Worm (Caenorhabditis elegans) whole organism, dauer: ENCODE results near the gene acd-4.

ENCODE experiments used
- unc-62 ChIP-seq: sonication (generic microtip); optimal IDR thresholded peaks from 2 replicates; lab custom pipeline; 2017; ENCODE audit warnings: missing biosample characterization, missing genetic modification reagents, missing genetic modification characterization

The acd-4 gene

DNA sequence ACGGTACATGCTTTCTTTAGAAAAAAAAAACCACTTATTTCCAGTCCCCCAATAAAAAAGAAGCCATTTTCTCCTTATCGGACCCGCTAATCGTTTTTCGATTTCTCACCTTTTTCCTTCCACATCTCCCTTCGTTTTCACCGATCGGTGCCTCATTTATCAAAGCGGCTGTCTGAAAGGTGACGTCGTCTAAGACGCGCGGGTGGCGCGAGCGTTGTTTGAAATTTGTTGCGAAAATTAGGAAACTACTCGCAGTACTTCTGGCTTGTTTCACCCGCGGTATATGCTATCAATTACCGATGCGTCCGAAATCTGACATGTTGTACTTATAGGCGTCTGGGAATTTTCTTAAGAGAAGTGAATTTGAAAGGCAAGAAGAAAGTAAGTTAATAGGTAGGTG is 14.2 kb downstream of the acd-4 start:
- no peak for TF ChIP-seq unc-62 (GFP tag; lab: Kevin White, UChicago)

DNA sequence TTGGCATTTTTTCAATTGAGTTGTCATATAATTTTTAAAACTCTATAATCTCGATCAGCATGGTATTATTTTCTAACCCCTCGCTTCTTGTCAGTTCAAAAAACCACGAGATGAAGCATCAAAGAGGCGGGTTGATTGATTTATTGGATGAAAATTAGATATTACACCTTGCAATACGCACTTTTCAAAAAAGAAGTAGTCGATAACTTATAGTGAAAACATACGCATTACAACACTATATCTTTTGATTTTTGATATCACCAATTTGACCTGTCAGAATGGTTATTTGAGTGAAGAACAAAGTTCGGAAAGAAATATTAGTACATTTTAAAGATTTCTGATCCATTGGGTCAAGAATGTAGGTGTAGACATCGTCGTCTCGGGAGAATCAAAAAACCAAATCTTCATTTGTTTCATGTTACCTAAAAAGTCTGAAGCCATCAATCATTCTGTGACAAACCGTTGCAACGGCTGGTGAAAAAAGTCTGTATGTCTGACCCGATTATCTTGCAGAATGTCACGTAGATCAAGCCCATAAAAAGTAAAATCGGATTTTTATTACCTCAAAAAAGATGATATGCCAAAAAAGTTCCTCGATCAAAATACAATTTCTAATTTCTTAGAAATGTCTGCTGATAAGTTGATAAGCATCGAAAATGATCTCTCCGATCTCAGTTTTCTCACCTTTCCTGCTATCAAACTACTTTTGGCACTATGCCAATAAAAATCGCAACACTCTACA is 15.2 kb downstream of the acd-4 start:
- no peak for TF ChIP-seq unc-62 (GFP tag; lab: Kevin White, UChicago)

ce11 chrV:8654460-8655419 is 16.7 kb downstream of the acd-4 start:
- no peak for TF ChIP-seq unc-62 (GFP tag; lab: Kevin White, UChicago)

DNA sequence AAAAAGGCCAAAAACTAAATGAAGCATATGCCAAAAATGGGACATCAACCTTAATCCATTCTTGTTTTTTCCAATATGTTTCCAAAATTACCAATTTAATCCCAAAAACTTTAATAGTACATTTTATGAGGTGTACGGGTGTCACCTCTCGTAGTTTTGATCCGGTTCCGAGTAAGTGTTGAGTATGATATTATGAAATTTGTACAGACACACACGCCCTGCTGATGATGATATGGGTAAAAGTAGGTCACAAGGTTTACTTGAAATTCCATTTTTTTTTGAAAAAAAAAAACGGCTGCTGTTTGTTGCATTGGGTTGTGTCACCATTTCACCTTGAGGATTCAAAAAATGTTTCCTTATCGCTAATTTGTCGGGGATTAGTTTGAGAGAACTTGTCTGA is 19.9 kb downstream of the acd-4 start:
- TF ChIP-seq unc-62 (GFP tag; lab: Kevin White, UChicago) = no peak

DNA sequence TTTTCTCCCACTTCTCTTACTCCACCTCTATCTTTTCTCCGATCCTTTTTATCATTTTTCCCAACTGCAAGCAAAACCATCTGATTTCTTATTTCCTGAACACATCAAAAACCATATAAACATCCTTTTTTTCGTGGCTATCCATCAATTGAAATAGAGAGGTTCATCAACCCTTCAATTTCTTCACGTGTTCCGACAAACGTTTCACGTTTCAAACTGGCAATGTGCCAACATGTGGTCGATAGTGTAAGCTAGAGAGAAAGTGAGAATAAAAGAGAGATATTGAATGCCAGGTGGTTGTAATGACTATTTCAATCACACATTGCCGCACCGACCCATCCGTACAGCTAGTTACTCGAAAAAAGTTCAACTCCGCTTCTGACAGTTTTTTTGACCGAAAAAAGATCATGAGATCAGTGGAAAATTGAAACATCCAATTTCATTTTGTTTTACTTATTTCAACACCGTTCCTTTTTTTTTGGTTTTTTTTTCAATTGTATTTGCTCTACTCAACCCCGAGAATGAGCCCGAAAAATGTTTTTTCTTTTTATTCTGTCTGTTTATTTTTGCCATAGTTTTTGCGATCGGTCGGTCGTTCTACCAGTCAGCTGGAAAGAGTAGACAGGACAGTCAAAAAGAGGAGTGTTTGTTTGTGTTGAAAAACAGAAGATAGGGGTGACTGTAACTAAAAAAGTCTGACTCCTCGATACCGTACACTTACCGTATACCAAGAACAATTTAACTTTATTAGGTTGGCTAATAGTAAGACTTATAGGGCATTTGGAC is 20.7 kb downstream of the acd-4 start:
- TF ChIP-seq unc-62 (GFP tag; lab: Kevin White, UChicago) = no peak

DNA sequence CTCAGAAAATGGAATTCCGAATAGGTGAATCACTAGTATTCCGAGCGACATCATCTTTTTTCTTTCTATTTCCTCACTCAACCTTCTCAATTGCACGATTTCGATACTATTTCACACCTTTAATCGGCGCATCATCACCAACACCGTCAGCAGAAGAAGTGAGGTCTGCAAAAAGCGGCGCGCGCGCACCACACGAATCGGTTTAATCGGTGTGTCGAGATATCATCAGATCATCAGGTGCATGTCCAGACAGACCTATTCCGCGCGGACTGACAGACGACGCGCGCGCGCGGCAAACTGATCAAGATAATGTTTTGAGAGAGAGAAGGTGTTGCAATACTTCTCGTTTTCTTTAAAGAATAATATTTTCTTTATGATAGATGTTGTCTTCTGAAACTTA is 22.5 kb downstream of the acd-4 start:
- no peak for TF ChIP-seq unc-62 (GFP tag; lab: Kevin White, UChicago)

ce11 chrV:8661241-8661954 is 23.4 kb downstream of the acd-4 start:
- TF ChIP-seq unc-62 (GFP tag; lab: Kevin White, UChicago) = no peak

DNA sequence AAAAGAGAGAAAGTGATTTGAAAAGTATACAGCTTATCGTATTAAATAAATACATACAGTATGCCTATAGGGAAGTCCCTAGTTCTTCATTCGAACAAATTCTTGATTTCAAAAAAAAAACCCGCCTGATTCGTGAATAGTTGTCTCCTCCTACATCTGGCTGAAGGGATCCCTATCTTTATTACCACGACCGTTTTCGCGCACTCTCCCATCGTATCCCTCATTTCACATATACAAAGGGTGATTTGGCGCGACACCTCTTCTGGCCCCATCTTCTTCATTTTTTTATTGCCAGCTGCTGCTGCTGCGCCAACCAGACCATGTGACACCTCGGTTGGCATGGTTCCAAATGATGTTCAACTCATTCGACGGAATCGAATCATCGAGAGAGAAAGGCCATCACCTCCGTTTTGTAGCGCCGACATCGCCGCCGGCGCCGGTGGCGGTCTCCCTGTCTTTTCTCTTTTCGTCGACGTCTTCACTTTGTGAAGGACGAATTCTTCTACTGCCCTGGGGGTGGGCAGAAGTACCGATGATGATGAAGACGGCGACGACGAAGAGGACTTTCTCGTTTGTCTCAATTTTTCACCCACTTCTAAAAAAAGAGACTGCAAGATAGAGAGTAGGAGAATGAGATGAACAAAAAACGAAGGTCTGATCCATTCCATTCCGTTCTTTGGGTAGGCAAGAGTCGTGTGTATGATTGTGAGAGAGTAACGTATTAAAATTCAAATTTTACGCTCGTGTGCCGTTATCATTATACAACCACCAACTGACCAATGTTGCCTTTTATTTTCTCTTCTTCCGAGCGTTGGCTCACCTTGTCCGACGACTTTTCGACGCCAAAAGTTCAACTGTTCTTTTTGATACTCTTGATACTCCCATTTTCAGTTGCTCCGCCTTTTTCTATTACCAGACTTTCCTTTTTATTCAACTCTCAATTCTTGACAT is 24.3 kb downstream of the acd-4 start:
- no peak for TF ChIP-seq unc-62 (GFP tag; lab: Kevin White, UChicago)

ce11 chrV:8663023-8663422 is 25.0 kb downstream of the acd-4 start:
- TF ChIP-seq unc-62 (GFP tag; lab: Kevin White, UChicago) = no peak

- no peak for TF ChIP-seq unc-62 (GFP tag; lab: Kevin White, UChicago)
These were observed 27.7 kb downstream of the acd-4 start, which contains the start of gene ZC190.4 for ce11 chrV:8665765-8666164. ZC190.4 (plus strand) TSS chrV:8666065.

- no peak for TF ChIP-seq unc-62 (GFP tag; lab: Kevin White, UChicago)
These were observed 29.4 kb downstream of the acd-4 start for ce11 chrV:8667230-8668021.

ce11 chrV:8668224-8668623 is 30.2 kb downstream of the acd-4 start:
- no peak for TF ChIP-seq unc-62 (GFP tag; lab: Kevin White, UChicago)

ce11 chrV:8670759-8671158 is 32.7 kb downstream of the acd-4 start:
- TF ChIP-seq unc-62 (GFP tag; lab: Kevin White, UChicago) = no peak
